Worm (Caenorhabditis elegans) whole organism, late embryonic: Measurements from ENCODE around the gene his-40.

Source experiments
- ama-1 ChIP-seq: fragments of 150-350 bp; optimal IDR thresholded peaks from 2 replicates; lab custom pipeline; 2014
- pax-1 ChIP-seq: fragments of 150-350 bp; optimal IDR thresholded peaks from 2 replicates; lab custom pipeline; 2014; ENCODE audit warnings: missing biosample characterization, missing genetic modification characterization
- rnt-1 ChIP-seq: sonication (generic microtip); optimal IDR thresholded peaks from 2 replicates; lab custom pipeline; 2016; ENCODE audit warnings: missing genetic modification characterization, missing compliant biosample characterization

DNA sequence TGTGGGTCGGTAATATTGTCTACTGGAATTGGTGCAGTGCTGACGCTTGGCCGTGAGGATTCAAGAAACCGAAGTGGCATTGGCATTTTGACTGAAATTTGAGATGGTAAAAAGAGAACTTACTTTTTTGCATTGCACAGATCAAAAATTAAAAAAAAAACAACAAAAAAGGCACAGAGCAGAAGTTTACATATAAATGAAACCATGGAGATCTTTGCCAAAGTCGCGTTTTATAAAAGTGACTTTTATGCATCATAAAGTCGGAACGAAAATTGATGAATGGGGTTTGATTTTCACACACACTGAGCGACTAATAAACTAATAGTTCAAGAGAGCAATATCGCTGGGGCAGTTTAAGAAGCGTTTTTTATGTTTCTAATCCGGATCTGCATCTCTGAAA lies 12.4 kb downstream of the his-40 start, which contains the start of gene T08A9.13:
- TF ChIP-seq ama-1 (lab: Kevin White, UChicago) (no peak), rnt-1 (tag; lab: Kevin White, UChicago) (no peak), pax-1 (no peak)
